Fruit fly (Drosophila melanogaster) whole organism, embryonic: ENCODE results near the gene ECSIT.
A peak's percentile ranks its signal among the peaks of the same experiment; 100 is the strongest.

Experiments used
- Awh ChIP-seq: fragments of 200-800 bp; sonication (Bioruptor generic); IDR thresholded peaks from 2 replicates; pipeline ENCODE4, ENCODE4 v1.3.6; 2022; ENCODE audit warnings: missing biosample characterization, missing genetic modification characterization
- CG10959 ChIP-seq: fragments of 200-800 bp; sonication (Bioruptor generic); IDR thresholded peaks from 2 replicates; pipeline ENCODE4 v1.3.6; 2022; ENCODE audit warnings: missing biosample characterization, missing genetic modification characterization
- CG12219 ChIP-seq: fragments of 200-800 bp; sonication (Bioruptor generic); optimal IDR thresholded peaks from 3 replicates; lab custom pipeline; 2018; ENCODE audit warnings: missing biosample characterization, mild to moderate bottlenecking, missing genetic modification characterization
- CG14860 ChIP-seq: fragments of 200-800 bp; sonication (Bioruptor generic); IDR thresholded peaks from 3 replicates; pipeline ENCODE4 v1.3.6; 2022; ENCODE audit warnings: missing biosample characterization, missing genetic modification characterization; ENCODE audit not compliant: partially characterized antibody
- CG15601 ChIP-seq: fragments of 200-800 bp; sonication (Bioruptor generic); optimal IDR thresholded peaks from 3 replicates; lab custom pipeline; 2019; ENCODE audit warnings: missing biosample characterization, mild to moderate bottlenecking, missing genetic modification characterization, moderate library complexity
- CG1603 ChIP-seq: fragments of 200-800 bp; sonication (Bioruptor generic); optimal IDR thresholded peaks from 2 replicates; lab custom pipeline; 2019; ENCODE audit warnings: missing biosample characterization, mild to moderate bottlenecking, missing genetic modification characterization, moderate library complexity
- CG17186 ChIP-seq: fragments of 200-800 bp; sonication (Bioruptor generic); optimal IDR thresholded peaks from 3 replicates; lab custom pipeline; 2017; ENCODE audit warnings: missing biosample characterization, missing genetic modification reagents, missing genetic modification characterization
- CG17912 ChIP-seq: fragments of 200-800 bp; sonication (Bioruptor generic); optimal IDR thresholded peaks from 2 replicates; lab custom pipeline; 2018; ENCODE audit warnings: missing biosample characterization, mild to moderate bottlenecking, missing genetic modification characterization
- CG2120 ChIP-seq: fragments of 200-800 bp; sonication (Bioruptor generic); optimal IDR thresholded peaks from 3 replicates; lab custom pipeline; 2016; ENCODE audit warnings: missing biosample characterization, missing genetic modification characterization
- CG42726 ChIP-seq: fragments of 200-800 bp; sonication (Bioruptor generic); IDR thresholded peaks from 2 replicates; pipeline ENCODE4 v1.3.6; 2022; ENCODE audit warnings: missing biosample characterization, missing genetic modification characterization; ENCODE audit not compliant: partially characterized antibody
- CG4424 ChIP-seq: fragments of 200-800 bp; sonication (Bioruptor generic); optimal IDR thresholded peaks from 3 replicates; lab custom pipeline; 2016; ENCODE audit warnings: missing biosample characterization, missing genetic modification characterization
- CG4730 ChIP-seq: fragments of 200-800 bp; sonication (Bioruptor generic); IDR thresholded peaks from 2 replicates; pipeline ENCODE4 v1.3.6; 2022; ENCODE audit warnings: missing biosample characterization, missing genetic modification characterization
- CG4820 ChIP-seq: fragments of 200-800 bp; sonication (Bioruptor generic); optimal IDR thresholded peaks from 3 replicates; lab custom pipeline; 2016; ENCODE audit warnings: missing biosample characterization, missing genetic modification characterization
- CG6272 ChIP-seq: fragments of 200-800 bp; sonication (Bioruptor generic); IDR thresholded peaks from 2 replicates; pipeline ENCODE4 v1.3.6; 2022; ENCODE audit warnings: missing biosample characterization, missing genetic modification characterization
- CG8089 ChIP-seq: fragments of 200-800 bp; sonication (Bioruptor generic); optimal IDR thresholded peaks from 3 replicates; lab custom pipeline; 2016; ENCODE audit warnings: missing biosample characterization, missing genetic modification characterization
- CkIIα-i1 ChIP-seq: fragments of 200-800 bp; sonication (Bioruptor generic); IDR thresholded peaks from 2 replicates; pipeline ENCODE4 v1.3.6; 2022; ENCODE audit warnings: missing biosample characterization, missing genetic modification characterization
- D19A ChIP-seq: fragments of 200-800 bp; optimal IDR thresholded peaks from 3 replicates; lab custom pipeline; 2019; ENCODE audit warnings: missing biosample characterization, mild to moderate bottlenecking, missing genetic modification characterization, moderate library complexity
- Dfd ChIP-seq, 2 experiments: fragments of >200 bp; optimal IDR thresholded peaks; 2 replicates each; lab custom pipeline; 2017; ENCODE audit warnings: missing biosample characterization in 2 of 2, missing genetic modification characterization in 2 of 2
- Elba2 ChIP-seq: fragments of 200-800 bp; sonication (Bioruptor generic); optimal IDR thresholded peaks from 3 replicates; lab custom pipeline; 2016; ENCODE audit warnings: missing biosample characterization, missing genetic modification characterization
- Ets97D ChIP-seq: fragments of 200-800 bp; sonication (Bioruptor generic); optimal IDR thresholded peaks from 3 replicates; lab custom pipeline; 2016; ENCODE audit warnings: missing biosample characterization, missing genetic modification characterization
- Gug ChIP-seq: fragments of 200-800 bp; sonication (Bioruptor generic); IDR thresholded peaks from 4 replicates; pipeline ENCODE4 v1.3.6; 2022; ENCODE audit warnings: missing biosample characterization, missing genetic modification characterization
- HLHmδ ChIP-seq: fragments of 200-800 bp; sonication (Bioruptor generic); optimal IDR thresholded peaks from 2 replicates; lab custom pipeline; 2018; ENCODE audit warnings: missing biosample characterization, mild to moderate bottlenecking, missing genetic modification characterization, moderate library complexity
- HmgZ ChIP-seq: fragments of 200-800 bp; sonication (Bioruptor generic); optimal IDR thresholded peaks from 2 replicates; lab custom pipeline; 2018; ENCODE audit warnings: missing biosample characterization, mild to moderate bottlenecking, missing genetic modification characterization
- MTF-1 ChIP-seq: fragments of 200-800 bp; sonication (Bioruptor generic); optimal IDR thresholded peaks from 2 replicates; lab custom pipeline; 2018; ENCODE audit warnings: missing biosample characterization, mild to moderate bottlenecking, missing genetic modification characterization, borderline replicate concordance
- Max ChIP-seq: fragments of 200-800 bp; sonication (Bioruptor generic); optimal IDR thresholded peaks from 2 replicates; lab custom pipeline; 2016; ENCODE audit warnings: missing biosample characterization, mild to moderate bottlenecking, missing genetic modification characterization
- Mes4 ChIP-seq: fragments of 200-800 bp; sonication (Bioruptor generic); optimal IDR thresholded peaks from 2 replicates; lab custom pipeline; 2016; ENCODE audit warnings: missing biosample characterization, missing genetic modification characterization
- Six4 ChIP-seq: fragments of 200-800 bp; sonication (Bioruptor generic); optimal IDR thresholded peaks from 2 replicates; lab custom pipeline; 2016; ENCODE audit warnings: missing biosample characterization, missing genetic modification characterization
- Sox100B ChIP-seq: fragments of 200-800 bp; sonication (Bioruptor generic); optimal IDR thresholded peaks from 3 replicates; lab custom pipeline; 2018; ENCODE audit warnings: missing biosample characterization, mild to moderate bottlenecking, missing genetic modification characterization
- Spps ChIP-seq: fragments of 200-800 bp; sonication (Bioruptor generic); optimal IDR thresholded peaks from 2 replicates; lab custom pipeline; 2018; ENCODE audit warnings: missing biosample characterization, mild to moderate bottlenecking, missing genetic modification characterization
- abd-A ChIP-seq: fragments of 200-800 bp; sonication (Bioruptor generic); optimal IDR thresholded peaks from 3 replicates; lab custom pipeline; 2019; ENCODE audit warnings: missing biosample characterization, mild to moderate bottlenecking, missing genetic modification characterization, moderate library complexity
- aop ChIP-seq: fragments of 200-800 bp; sonication (Bioruptor generic); IDR thresholded peaks from 2 replicates; pipeline ENCODE4 v1.3.6; 2022; ENCODE audit warnings: missing biosample characterization, missing genetic modification characterization
- btn ChIP-seq: fragments of 200-800 bp; sonication (Bioruptor generic); optimal IDR thresholded peaks from 2 replicates; lab custom pipeline; 2016; ENCODE audit warnings: missing biosample characterization, missing genetic modification characterization
- ci ChIP-seq: fragments of 200-800 bp; sonication (Bioruptor generic); IDR thresholded peaks from 3 replicates; pipeline ENCODE4 v1.3.6; 2022; ENCODE audit warnings: missing biosample characterization, missing genetic modification characterization
- cwo ChIP-seq: fragments of 200-800 bp; sonication (Bioruptor generic); optimal IDR thresholded peaks from 3 replicates; lab custom pipeline; 2017; ENCODE audit warnings: missing biosample characterization, missing genetic modification characterization, mild to moderate bottlenecking, moderate library complexity, missing genetic modification reagents
- da ChIP-seq: fragments of 200-800 bp; sonication (Bioruptor generic); optimal IDR thresholded peaks from 2 replicates; lab custom pipeline; 2016; ENCODE audit warnings: missing biosample characterization, missing genetic modification characterization
- danr ChIP-seq: fragments of 200-800 bp; sonication (Bioruptor generic); IDR thresholded peaks from 2 replicates; pipeline ENCODE4 v1.3.6; 2022; ENCODE audit warnings: missing biosample characterization, missing genetic modification characterization
- fd96Cb ChIP-seq: fragments of 200-800 bp; sonication (Bioruptor generic); optimal IDR thresholded peaks from 2 replicates; lab custom pipeline; 2018; ENCODE audit warnings: missing biosample characterization, mild to moderate bottlenecking, missing genetic modification characterization, moderate library complexity
- gcm ChIP-seq: fragments of 200-800 bp; sonication (Bioruptor generic); optimal IDR thresholded peaks from 2 replicates; lab custom pipeline; 2019; ENCODE audit warnings: missing biosample characterization, mild to moderate bottlenecking, missing genetic modification characterization, moderate library complexity
- gem ChIP-seq: fragments of 200-800 bp; sonication (Bioruptor generic); optimal IDR thresholded peaks from 2 replicates; lab custom pipeline; 2019; ENCODE audit warnings: missing biosample characterization, mild to moderate bottlenecking, missing genetic modification characterization, moderate library complexity
- gsb ChIP-seq: fragments of 200-800 bp; sonication (Bioruptor generic); IDR thresholded peaks from 2 replicates; pipeline ENCODE4 v1.3.6; 2022; ENCODE audit warnings: missing biosample characterization, missing genetic modification characterization
- h ChIP-seq: fragments of >200 bp; optimal IDR thresholded peaks from 2 replicates; lab custom pipeline; 2017
- her ChIP-seq: fragments of 200-800 bp; sonication (Bioruptor generic); optimal IDR thresholded peaks from 2 replicates; lab custom pipeline; 2016; ENCODE audit warnings: missing biosample characterization, missing genetic modification characterization
- hkb ChIP-seq, 2 experiments: fragments of 200-800 bp in 1 of 2; fragments of >200 bp in 1 of 2; sonication (Bioruptor generic) in 1 of 2; IDR thresholded peaks in 1 of 2; optimal IDR thresholded peaks in 1 of 2; 2 replicates each; pipeline versions ENCODE4 v1.3.6 to Lab custom; 2017 to 2022; ENCODE audit warnings: missing biosample characterization in 1 of 2, missing genetic modification characterization in 1 of 2
- kah ChIP-seq: fragments of 200-800 bp; sonication (Bioruptor generic); optimal IDR thresholded peaks from 2 replicates; lab custom pipeline; 2018; ENCODE audit warnings: missing biosample characterization, mild to moderate bottlenecking, missing genetic modification characterization
- ken ChIP-seq: fragments of 200-800 bp; sonication (Bioruptor generic); IDR thresholded peaks from 3 replicates; pipeline ENCODE4 v1.3.6; 2022; ENCODE audit warnings: missing biosample characterization, missing genetic modification characterization
- mirr ChIP-seq: fragments of 200-800 bp; sonication (Bioruptor generic); optimal IDR thresholded peaks from 3 replicates; lab custom pipeline; 2018; ENCODE audit warnings: missing biosample characterization, mild to moderate bottlenecking, missing genetic modification characterization
- nau ChIP-seq: fragments of 200-800 bp; sonication (Bioruptor generic); optimal IDR thresholded peaks from 3 replicates; lab custom pipeline; 2017; ENCODE audit warnings: missing biosample characterization, mild to moderate bottlenecking, missing genetic modification characterization, missing genetic modification reagents
- sisA ChIP-seq: fragments of 200-800 bp; sonication (Bioruptor generic); IDR thresholded peaks from 2 replicates; pipeline ENCODE4 v1.3.6; 2022; ENCODE audit warnings: missing biosample characterization, missing genetic modification characterization
- tap ChIP-seq: fragments of 200-800 bp; optimal IDR thresholded peaks from 3 replicates; lab custom pipeline; 2019; ENCODE audit warnings: missing biosample characterization, mild to moderate bottlenecking, missing genetic modification characterization, moderate library complexity
- wor ChIP-seq: fragments of 200-800 bp; sonication (Bioruptor generic); IDR thresholded peaks from 2 replicates; pipeline ENCODE4 v1.3.6; 2022; ENCODE audit warnings: missing biosample characterization, missing genetic modification characterization
- zfh1 ChIP-seq: fragments of 200-800 bp; sonication (Bioruptor generic); IDR thresholded peaks from 3 replicates; pipeline ENCODE4 v1.3.6; 2022; ENCODE audit warnings: missing biosample characterization, missing genetic modification characterization

Gene ECSIT

dm6 chr3R:5824456-5824855, 31.9 kb upstream of the ECSIT start, which contains the start of the genes Sec20 and dgrn (continued):
- no peak for TF ChIP-seq kah (GFP tag; lab: Kevin White, UChicago)
- no peak for TF ChIP-seq nau (GFP tag; lab: Kevin White, UChicago)
- TF ChIP-seq CG2120 (GFP tag; lab: Kevin White, UChicago), result peak; percentile 84
- no peak for TF ChIP-seq btn (GFP tag; lab: Kevin White, UChicago)
- no peak for TF ChIP-seq CG17912 (GFP tag; lab: Kevin White, UChicago)
- TF ChIP-seq CG6272 (GFP tag; lab: Robert Waterston, UW), result peak; percentile 73
- TF ChIP-seq Elba2, result no peak
- peak; percentile 66 for TF ChIP-seq zfh1
- no peak for TF ChIP-seq abd-A (tag; lab: Kevin White, UChicago)
- peak; percentile 67 for TF ChIP-seq Ets97D (GFP tag; lab: Kevin White, UChicago)
- peak; percentile 82 for TF ChIP-seq CG14860 (GFP tag; lab: Robert Waterston, UW)
- peak; percentile 82 for TF ChIP-seq gem
- no peak for TF ChIP-seq CkIIα-i1 (GFP tag; lab: Robert Waterston, UW)
- no peak for TF ChIP-seq wor (GFP tag; lab: Robert Waterston, UW)
- peak; percentile 41 for TF ChIP-seq CG1603
- TF ChIP-seq ci (GFP tag; lab: Robert Waterston, UW), result peak; percentile 39; the same call in 1 of the 3 replicates
- TF ChIP-seq mirr (GFP tag; lab: Kevin White, UChicago), result no peak
- peak; percentile 68 for TF ChIP-seq CG15601 (tag; lab: Kevin White, UChicago)
- TF ChIP-seq D19A (tag; lab: Kevin White, UChicago), result peak; percentile 70
- peak; percentile 31 for TF ChIP-seq fd96Cb (tag; lab: Kevin White, UChicago)
- peak; percentile 31 for TF ChIP-seq cwo (GFP tag; lab: Kevin White, UChicago)
- TF ChIP-seq tap, result no peak
- TF ChIP-seq sisA (GFP tag; lab: Robert Waterston, UW), result peak; percentile 60
- TF ChIP-seq gsb (GFP tag; lab: Robert Waterston, UW), result no peak
- peak; percentile 28; the same call in 1 of the 2 replicates for TF ChIP-seq CG10959
- peak; percentile 57 for TF ChIP-seq CG4820
- TF ChIP-seq gcm (GFP tag; lab: Kevin White, UChicago), result peak; percentile 61
- TF ChIP-seq CG8089 (GFP tag; lab: Kevin White, UChicago), result no peak
- TF ChIP-seq da, result no peak
- peak; percentile 59 for TF ChIP-seq danr
- TF ChIP-seq MTF-1 (GFP tag; lab: Kevin White, UChicago), result no peak
- TF ChIP-seq Gug, result peak; percentile 52; the same call in 2 of the 4 replicates
- no peak for TF ChIP-seq HLHmδ
- peak; percentile 62 for TF ChIP-seq HmgZ
- peak; percentile 53 for TF ChIP-seq Sox100B
- TF ChIP-seq h (lab: Kevin White, UChicago), result no peak
- 0 out of 3 replicates have a peak, but pooled peaks have one; percentile 49 for TF ChIP-seq ken
- peak; percentile 56 for TF ChIP-seq Six4 (GFP tag; lab: Kevin White, UChicago)
- TF ChIP-seq CG12219 (GFP tag; lab: Kevin White, UChicago), result no peak
- no peak for TF ChIP-seq Dfd (GFP tag; optimal IDR thresholded peaks at IDR 0.05; lab: Kevin White, UChicago)
- TF ChIP-seq CG17186, result peak; percentile 28
- TF ChIP-seq Max (GFP tag; lab: Kevin White, UChicago), result peak; percentile 74
- TF ChIP-seq CG4424 (GFP tag; lab: Kevin White, UChicago), result peak; percentile 74
- no peak for TF ChIP-seq aop
- no peak for TF ChIP-seq Awh (GFP tag; lab: Robert Waterston, UW)
- TF ChIP-seq CG42726, result peak; percentile 87
- TF ChIP-seq her (GFP tag; lab: Kevin White, UChicago), result no peak
- TF ChIP-seq Mes4 (GFP tag; lab: Kevin White, UChicago), result peak; percentile 25
- peak; percentile 36 for TF ChIP-seq Spps (tag; lab: Kevin White, UChicago)
- 0 out of 2 replicates have a peak, but pooled peaks have one; percentile 20 for TF ChIP-seq CG4730
- no peak for TF ChIP-seq hkb (optimal IDR thresholded peaks at IDR 0.05; lab: Kevin White, UChicago)
- peak; percentile 46; the same call in 1 of the 2 replicates for TF ChIP-seq hkb (GFP tag; IDR thresholded peaks at IDR 0.05; lab: Robert Waterston, UW)
